Fruit fly (Drosophila melanogaster): ENCODE results near the gene pip.

DNA sequence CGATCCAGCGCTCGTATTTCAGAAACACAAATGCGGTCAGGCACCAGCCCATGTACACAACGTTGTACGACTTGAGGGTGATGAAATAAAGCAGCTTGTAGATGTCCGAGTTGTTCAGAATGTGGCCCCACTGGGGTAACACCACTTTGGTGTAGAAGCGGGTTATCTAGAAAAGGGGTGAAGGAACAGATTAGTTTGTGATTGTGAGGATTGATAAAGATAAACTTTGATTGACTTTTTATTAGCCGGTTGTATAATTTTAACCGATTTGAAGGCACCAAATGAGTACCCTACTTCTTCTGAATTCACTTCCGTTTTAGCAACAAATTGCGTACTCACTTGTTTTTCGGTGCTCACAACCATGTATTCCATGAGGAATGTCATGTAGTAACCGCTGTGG lies 79.2 kb downstream of the pip start:
- TF ChIP-seq CG5204 (GFP tag; optimal IDR thresholded peaks at IDR 0.05) = no peak
- TF ChIP-seq CG12768 (GFP tag; optimal IDR thresholded peaks at IDR 0.05) = no peak
